Worm (Caenorhabditis elegans) whole organism, mixed stage, embryonic: Measurements from ENCODE around the gene Y57G11C.8.

ENCODE experiments used
- M03D4.4 ChIP-seq: sonication (generic microtip); optimal IDR thresholded peaks from 2 replicates; lab custom pipeline; 2017; ENCODE audit warnings: mild to moderate bottlenecking, missing genetic modification characterization, missing compliant biosample characterization
- bed-3 ChIP-seq: fragments of 200-800 bp; sonication (Bioruptor generic); optimal IDR thresholded peaks from 3 replicates; lab custom pipeline; 2018; ENCODE audit warnings: mild to moderate bottlenecking, missing genetic modification characterization, moderate library complexity, missing compliant biosample characterization
- blmp-1 ChIP-seq: fragments of 150-350 bp; optimal IDR thresholded peaks from 2 replicates; lab custom pipeline; 2014; ENCODE audit warnings: missing biosample characterization, missing genetic modification characterization
- ceh-39 ChIP-seq: fragments of 150-350 bp; optimal IDR thresholded peaks from 2 replicates; lab custom pipeline; 2014; ENCODE audit warnings: missing biosample characterization, missing genetic modification characterization
- ceh-43 ChIP-seq: fragments of 200-800 bp; sonication (Bioruptor generic); optimal IDR thresholded peaks from 2 replicates; lab custom pipeline; 2018; ENCODE audit warnings: mild to moderate bottlenecking, missing genetic modification characterization, moderate library complexity, missing compliant biosample characterization
- ceh-83 ChIP-seq: fragments of 200-800 bp; sonication (Bioruptor generic); optimal IDR thresholded peaks from 2 replicates; lab custom pipeline; 2018; ENCODE audit warnings: mild to moderate bottlenecking, missing genetic modification characterization, missing compliant biosample characterization
- ces-1 ChIP-seq: fragments of 150-350 bp; optimal IDR thresholded peaks from 2 replicates; lab custom pipeline; 2014; ENCODE audit warnings: missing biosample characterization, missing genetic modification reagents, missing genetic modification characterization
- drap-1 ChIP-seq: fragments of 200-800 bp; sonication (Bioruptor generic); optimal IDR thresholded peaks from 3 replicates; lab custom pipeline; 2018; ENCODE audit warnings: mild to moderate bottlenecking, missing genetic modification characterization, missing compliant biosample characterization
- elt-1 ChIP-seq: sonication (generic microtip); optimal IDR thresholded peaks from 2 replicates; lab custom pipeline; 2017; ENCODE audit warnings: missing genetic modification characterization, mild to moderate bottlenecking, missing compliant biosample characterization, antibody characterized with exemption, moderate library complexity, borderline replicate concordance; ENCODE audit not compliant: insufficient read depth
- elt-3 ChIP-seq: fragments of 150-350 bp; optimal IDR thresholded peaks from 2 replicates; lab custom pipeline; 2014; ENCODE audit warnings: missing biosample characterization, missing genetic modification characterization
- ham-2 ChIP-seq: fragments of 200-800 bp; sonication (Bioruptor generic); optimal IDR thresholded peaks from 2 replicates; lab custom pipeline; 2018; ENCODE audit warnings: mild to moderate bottlenecking, missing genetic modification characterization, missing compliant biosample characterization
- hlh-1 ChIP-seq: fragments of 150-350 bp; optimal IDR thresholded peaks from 2 replicates; lab custom pipeline; 2014; ENCODE audit warnings: missing biosample characterization, missing genetic modification reagents, missing genetic modification characterization
- lin-13 ChIP-seq: fragments of 150-350 bp; optimal IDR thresholded peaks from 2 replicates; lab custom pipeline; 2014; ENCODE audit warnings: missing biosample characterization, missing genetic modification characterization
- lin-32 ChIP-seq: fragments of 200-800 bp; sonication (Bioruptor generic); optimal IDR thresholded peaks from 2 replicates; lab custom pipeline; 2018; ENCODE audit warnings: mild to moderate bottlenecking, missing genetic modification characterization, missing compliant biosample characterization
- lsy-2 ChIP-seq: fragments of 150-350 bp; optimal IDR thresholded peaks from 2 replicates; lab custom pipeline; 2014; ENCODE audit warnings: missing biosample characterization, missing genetic modification characterization
- mab-5 ChIP-seq: fragments of 150-350 bp; optimal IDR thresholded peaks from 2 replicates; lab custom pipeline; 2014; ENCODE audit warnings: missing biosample characterization, missing genetic modification characterization
- mep-1 ChIP-seq: fragments of 150-350 bp; optimal IDR thresholded peaks from 2 replicates; lab custom pipeline; 2017; ENCODE audit warnings: missing biosample characterization, missing genetic modification reagents, missing genetic modification characterization, inconsistent platforms
- mls-2 ChIP-seq: sonication (generic microtip); optimal IDR thresholded peaks from 2 replicates; lab custom pipeline; 2016; ENCODE audit warnings: mild to moderate bottlenecking, missing genetic modification characterization, moderate library complexity, missing compliant biosample characterization
- nhr-12 ChIP-seq: fragments of 150-350 bp; optimal IDR thresholded peaks from 2 replicates; lab custom pipeline; 2014; ENCODE audit warnings: missing biosample characterization, missing genetic modification characterization
- nhr-2 ChIP-seq: fragments of 150-350 bp; optimal IDR thresholded peaks from 2 replicates; lab custom pipeline; 2014; ENCODE audit warnings: missing biosample characterization, missing genetic modification characterization
- nhr-28 ChIP-seq: fragments of 150-350 bp; optimal IDR thresholded peaks from 2 replicates; lab custom pipeline; 2014; ENCODE audit warnings: missing biosample characterization, missing genetic modification characterization
- nhr-76 ChIP-seq: sonication (generic microtip); optimal IDR thresholded peaks from 2 replicates; lab custom pipeline; 2017; ENCODE audit warnings: missing biosample characterization, missing genetic modification characterization
- pha-4 ChIP-seq: fragments of 150-350 bp; optimal IDR thresholded peaks from 2 replicates; lab custom pipeline; 2018; ENCODE audit warnings: missing biosample characterization, missing genetic modification reagents, missing genetic modification characterization
- sem-2 ChIP-seq: fragments of 200-800 bp; sonication (Bioruptor generic); optimal IDR thresholded peaks from 2 replicates; lab custom pipeline; 2018; ENCODE audit warnings: mild to moderate bottlenecking, missing genetic modification characterization, missing compliant biosample characterization
- snpc-4 ChIP-seq: fragments of 150-350 bp; optimal IDR thresholded peaks from 2 replicates; lab custom pipeline; 2014; ENCODE audit warnings: missing biosample characterization, missing genetic modification characterization
- sptf-1 ChIP-seq: sonication (generic microtip); optimal IDR thresholded peaks from 2 replicates; lab custom pipeline; 2017; ENCODE audit warnings: mild to moderate bottlenecking, missing genetic modification characterization, moderate library complexity, missing compliant biosample characterization
- unc-120 ChIP-seq: sonication (generic microtip); optimal IDR thresholded peaks from 2 replicates; lab custom pipeline; 2017; ENCODE audit warnings: missing genetic modification characterization, missing compliant biosample characterization; ENCODE audit not compliant: poor library complexity, severe bottlenecking
- unc-39 ChIP-seq: fragments of 150-350 bp; optimal IDR thresholded peaks from 2 replicates; lab custom pipeline; 2014; ENCODE audit warnings: missing biosample characterization, missing genetic modification characterization
- unc-62 ChIP-seq: fragments of 150-350 bp; optimal IDR thresholded peaks from 2 replicates; lab custom pipeline; 2014; ENCODE audit warnings: missing biosample characterization, missing genetic modification reagents, missing genetic modification characterization
- zip-8 ChIP-seq: fragments of 150-350 bp; optimal IDR thresholded peaks from 2 replicates; lab custom pipeline; 2014; ENCODE audit warnings: missing biosample characterization, missing genetic modification characterization
- ztf-11 ChIP-seq: fragments of 150-350 bp; optimal IDR thresholded peaks from 2 replicates; lab custom pipeline; 2014; ENCODE audit warnings: missing biosample characterization, missing genetic modification characterization

The Y57G11C.8 gene

DNA sequence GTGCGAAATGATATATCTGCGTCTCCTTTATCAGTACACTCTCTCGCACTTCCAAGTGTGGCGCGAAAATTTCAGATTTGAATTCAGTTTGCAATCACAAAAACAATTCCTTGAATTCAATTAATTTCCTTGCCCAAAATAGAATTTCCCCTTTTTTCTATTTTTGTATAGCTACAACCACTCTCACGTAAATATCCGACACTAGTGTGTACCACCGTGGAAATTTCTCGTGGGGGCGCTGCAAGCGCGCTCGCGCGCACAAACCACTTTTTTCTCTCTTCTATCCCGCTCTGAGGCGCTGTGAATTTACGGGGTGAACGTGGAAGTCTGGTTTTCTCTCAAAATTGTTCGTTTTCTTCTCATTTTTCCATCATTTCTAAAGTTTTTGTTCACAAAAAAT, at the start of gene Y57G11C.8:
Y57G11C.8 (plus strand) TSS at position 301 of the 400 bp plus-strand sequence.
- TF ChIP-seq nhr-28 (tag; lab: Kevin White, UChicago): no peak
- no peak for TF ChIP-seq elt-1 (tag; lab: Kevin White, UChicago)
- no peak for TF ChIP-seq nhr-76
- TF ChIP-seq nhr-2 (tag; lab: Kevin White, UChicago): no peak
- no peak for TF ChIP-seq lin-32
- TF ChIP-seq zip-8 (tag; lab: Kevin White, UChicago): no peak
- no peak for TF ChIP-seq ceh-43
- no peak for TF ChIP-seq snpc-4 (tag; lab: Kevin White, UChicago)
- no peak for TF ChIP-seq ceh-83 (GFP tag; lab: Kevin White, UChicago)
- no peak for TF ChIP-seq sem-2 (GFP tag; lab: Kevin White, UChicago)
- no peak for TF ChIP-seq nhr-12
- no peak for TF ChIP-seq mep-1 (tag; lab: Kevin White, UChicago)
- TF ChIP-seq ceh-39: no peak

DNA sequence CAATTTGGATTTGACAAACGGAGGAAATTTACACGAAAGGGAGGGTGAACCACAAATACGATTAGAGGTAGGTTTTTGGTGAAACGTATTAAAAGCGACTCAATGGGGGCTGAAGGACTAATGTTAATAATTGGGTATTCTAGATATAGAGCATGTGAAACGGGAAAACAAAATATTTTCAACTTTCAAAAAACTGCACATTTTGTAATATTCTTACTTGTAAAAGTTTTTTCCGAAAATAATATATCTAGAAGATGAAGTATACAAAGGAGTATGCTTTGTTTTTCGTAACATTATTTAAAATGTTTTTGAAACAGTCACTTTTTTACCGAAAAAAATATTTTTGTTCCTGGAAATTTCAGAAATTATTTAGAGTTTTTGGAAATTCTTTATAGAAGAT, 39.7 kb upstream of the Y57G11C.8 start:
- no peak for TF ChIP-seq blmp-1 (tag; lab: Kevin White, UChicago)
- no peak for TF ChIP-seq hlh-1
- no peak for TF ChIP-seq snpc-4 (tag; lab: Kevin White, UChicago)
- no peak for TF ChIP-seq sem-2 (GFP tag; lab: Kevin White, UChicago)
- no peak for TF ChIP-seq ceh-43
- TF ChIP-seq mab-5: no peak
- TF ChIP-seq unc-39: no peak
- no peak for TF ChIP-seq lsy-2
- no peak for TF ChIP-seq pha-4 (tag; lab: Kevin White, UChicago)

DNA sequence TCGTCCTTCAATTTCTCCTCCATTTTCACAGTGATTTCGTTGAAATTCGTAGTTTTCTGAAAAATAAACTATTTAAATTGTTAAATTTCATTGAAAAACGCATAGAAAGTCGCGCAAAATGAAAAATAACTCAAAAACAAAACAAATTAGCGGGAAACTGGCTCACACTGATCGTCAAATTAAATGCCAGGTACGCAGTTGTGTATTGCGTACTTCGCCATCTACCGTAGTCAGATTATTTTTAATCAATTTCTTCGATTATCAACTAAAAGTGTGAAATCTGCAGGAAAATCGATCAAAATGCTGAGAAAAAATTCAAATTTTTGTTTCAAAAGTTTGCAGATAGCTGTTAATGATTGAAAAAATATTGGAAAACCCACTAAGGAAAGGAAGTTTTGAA, 26.7 kb upstream of the Y57G11C.8 start, which contains the start of gene Y57G11C.499:
Y57G11C.499 (minus strand) TSS at position 23 of the 400 bp plus-strand sequence.
- no peak for TF ChIP-seq mep-1 (tag; lab: Kevin White, UChicago)

DNA sequence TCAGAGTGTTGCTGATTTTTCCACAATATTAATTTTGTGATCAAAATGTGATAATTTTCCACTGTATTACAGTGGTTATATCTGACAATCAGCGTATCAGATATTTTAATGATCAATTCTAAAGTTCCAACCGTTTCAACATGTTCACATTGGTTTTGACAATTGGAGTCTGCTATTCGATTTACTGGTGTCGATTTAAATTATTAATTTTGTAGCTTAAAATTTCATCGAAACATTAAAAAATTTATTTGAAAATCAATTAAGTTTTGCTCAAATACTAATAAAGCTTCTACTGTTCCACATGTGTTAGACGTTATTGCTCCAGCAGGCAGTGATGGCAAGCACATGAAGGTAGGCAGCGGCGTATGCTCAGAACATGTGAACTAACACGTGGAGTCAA, 23.9 kb upstream of the Y57G11C.8 start:
- TF ChIP-seq unc-120 (tag; lab: Kevin White, UChicago): no peak
- TF ChIP-seq unc-39: no peak
- TF ChIP-seq lin-13 (tag; lab: Kevin White, UChicago): no peak
- TF ChIP-seq drap-1: no peak
- no peak for TF ChIP-seq mls-2 (tag; lab: Kevin White, UChicago)
- TF ChIP-seq hlh-1: no peak
- TF ChIP-seq mab-5: no peak
- TF ChIP-seq nhr-28 (tag; lab: Kevin White, UChicago): no peak
- no peak for TF ChIP-seq unc-62 (GFP tag; lab: Kevin White, UChicago)
- no peak for TF ChIP-seq ham-2 (GFP tag; lab: Kevin White, UChicago)
- no peak for TF ChIP-seq nhr-2 (tag; lab: Kevin White, UChicago)
- no peak for TF ChIP-seq ces-1 (GFP tag; lab: Kevin White, UChicago)
- no peak for TF ChIP-seq pha-4 (tag; lab: Kevin White, UChicago)
- no peak for TF ChIP-seq ceh-83 (GFP tag; lab: Kevin White, UChicago)
- no peak for TF ChIP-seq lin-32
- TF ChIP-seq ceh-43: no peak
- TF ChIP-seq ztf-11 (tag; lab: Kevin White, UChicago): no peak

DNA sequence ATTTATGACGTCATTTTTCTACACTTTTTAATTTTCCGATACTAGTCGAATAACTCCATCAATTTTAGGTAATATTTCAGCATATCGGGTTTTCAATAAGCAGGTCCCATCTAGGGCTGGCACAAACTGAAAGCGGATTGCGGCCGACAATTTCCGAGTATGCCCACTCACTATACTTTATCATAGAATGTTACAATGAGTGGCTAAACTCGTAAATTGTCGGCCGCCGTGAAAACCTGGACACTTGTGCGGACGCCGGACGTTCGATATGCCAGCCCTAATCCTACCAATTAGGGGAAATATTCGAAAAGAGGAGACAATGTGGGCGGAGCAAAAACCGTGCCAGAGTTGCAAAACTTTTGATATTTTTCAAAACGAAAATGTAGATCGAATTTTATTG, 22.0 kb upstream of the Y57G11C.8 start:
- TF ChIP-seq unc-120 (tag; lab: Kevin White, UChicago): no peak
- no peak for TF ChIP-seq snpc-4 (tag; lab: Kevin White, UChicago)
- TF ChIP-seq mls-2 (tag; lab: Kevin White, UChicago): no peak
- no peak for TF ChIP-seq drap-1
- TF ChIP-seq lin-32: no peak
- no peak for TF ChIP-seq hlh-1
- TF ChIP-seq ham-2 (GFP tag; lab: Kevin White, UChicago): no peak
- no peak for TF ChIP-seq nhr-28 (tag; lab: Kevin White, UChicago)
- no peak for TF ChIP-seq ceh-83 (GFP tag; lab: Kevin White, UChicago)

DNA sequence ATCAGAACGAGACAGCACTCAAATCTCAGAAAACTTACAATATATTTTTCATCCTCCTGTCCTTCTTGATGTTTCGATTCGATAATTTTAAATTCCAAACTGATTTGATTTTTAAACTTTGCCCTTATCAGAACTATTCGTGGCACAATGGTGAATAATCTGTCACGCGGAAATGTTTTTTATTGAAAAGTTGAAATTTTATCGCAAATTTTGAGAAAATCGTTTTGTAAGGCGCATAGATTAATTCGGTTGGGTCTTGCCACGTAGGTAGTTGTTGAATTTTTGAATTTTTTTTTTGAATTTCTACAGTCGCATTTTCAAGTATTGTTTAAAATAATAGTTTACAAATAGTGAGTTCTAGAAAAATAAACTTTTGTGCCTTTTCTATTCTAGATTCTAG, 20.8 kb upstream of the Y57G11C.8 start, which contains the start of gene ptp-5.2:
ptp-5.2 (minus strand) TSS at position 101 of the 400 bp plus-strand sequence.
- TF ChIP-seq blmp-1 (tag; lab: Kevin White, UChicago) (no peak), mep-1 (tag; lab: Kevin White, UChicago) (no peak), pha-4 (tag; lab: Kevin White, UChicago) (no peak), bed-3 (GFP tag; lab: Kevin White, UChicago) (no peak), lin-13 (tag; lab: Kevin White, UChicago) (no peak), mls-2 (tag; lab: Kevin White, UChicago) (no peak), ztf-11 (tag; lab: Kevin White, UChicago) (no peak), nhr-12 (no peak), sptf-1 (tag; lab: Kevin White, UChicago) (no peak), snpc-4 (tag; lab: Kevin White, UChicago) (no peak), ceh-43 (no peak), ces-1 (GFP tag; lab: Kevin White, UChicago) (no peak), elt-3 (tag; lab: Kevin White, UChicago) (no peak), M03D4.4 (no peak)
